Worm (Caenorhabditis elegans): ENCODE measurements around the gene srj-8.
A peak's percentile ranks its signal among the peaks of the same experiment; 100 is the strongest.

Gene srj-8

ce11 chrV:3208940-3209339 lies 38.7 kb upstream of the srj-8 start:
- TF ChIP-seq spr-1 (tag; optimal IDR thresholded peaks at IDR 0.05) (no peak), unc-62 (GFP tag; optimal IDR thresholded peaks at IDR 0.05 in 1 of 2) (peak in 1 of 2 experiments; percentile 82), unc-62 (tag; optimal IDR thresholded peaks at IDR 0.05) (no peak)

DNA sequence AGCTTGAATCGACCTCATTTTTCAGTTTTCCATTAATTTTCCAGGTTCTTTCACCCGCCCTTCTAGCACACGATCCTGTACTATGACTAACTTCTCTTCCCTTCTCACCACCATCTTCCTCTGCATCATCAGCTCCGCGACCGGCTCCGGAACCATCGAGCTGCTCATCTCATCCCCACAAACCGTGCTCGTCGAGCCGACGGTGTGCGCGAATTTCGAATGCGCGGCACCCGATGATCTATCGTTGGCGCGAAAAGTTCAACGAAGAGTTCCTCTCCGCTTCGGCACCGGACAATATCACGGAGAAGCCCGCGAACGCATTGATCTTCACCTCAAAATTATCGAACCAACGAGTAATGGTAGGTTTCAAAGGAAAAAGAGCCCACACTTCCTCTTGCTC lies 37.5 kb upstream of the srj-8 start, which contains the start of gene apx-1:
Gene apx-1, plus strand, starts transcription at position 50 of the 400 bp plus-strand sequence.
- no peak for TF ChIP-seq mxl-3 (GFP tag; optimal IDR thresholded peaks at IDR 0.05)
- peak; percentile 78 for TF ChIP-seq set-16 (GFP tag; IDR thresholded peaks at IDR 0.05)
- peak; percentile 9 for TF ChIP-seq aha-1 (tag)

DNA sequence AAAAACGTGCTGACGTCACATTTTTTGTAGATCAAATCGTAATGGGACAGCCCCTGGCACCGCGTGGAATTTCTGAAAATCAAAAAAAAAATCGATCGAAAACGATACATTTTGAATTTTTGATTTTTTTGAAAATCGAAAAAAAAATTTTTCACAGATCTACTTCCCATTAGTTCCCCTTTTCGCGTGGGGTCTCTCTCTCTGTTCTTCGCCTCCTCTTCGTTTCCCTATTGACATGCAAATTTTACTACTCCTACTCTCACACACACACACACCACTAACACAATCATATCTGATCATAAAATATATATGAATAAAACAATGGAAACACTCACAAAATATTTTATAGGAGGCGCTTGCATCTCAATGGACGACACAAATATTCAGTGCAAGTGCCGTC lies 29.0 kb upstream of the srj-8 start:
- TF ChIP-seq unc-62 (GFP tag; optimal IDR thresholded peaks at IDR 0.05 in 1 of 2): peak in 1 of 2 experiments; percentile 31
- TF ChIP-seq unc-62 (tag; optimal IDR thresholded peaks at IDR 0.05): no peak
- TF ChIP-seq php-3 (GFP tag; IDR thresholded peaks at IDR 0.05): no peak

DNA sequence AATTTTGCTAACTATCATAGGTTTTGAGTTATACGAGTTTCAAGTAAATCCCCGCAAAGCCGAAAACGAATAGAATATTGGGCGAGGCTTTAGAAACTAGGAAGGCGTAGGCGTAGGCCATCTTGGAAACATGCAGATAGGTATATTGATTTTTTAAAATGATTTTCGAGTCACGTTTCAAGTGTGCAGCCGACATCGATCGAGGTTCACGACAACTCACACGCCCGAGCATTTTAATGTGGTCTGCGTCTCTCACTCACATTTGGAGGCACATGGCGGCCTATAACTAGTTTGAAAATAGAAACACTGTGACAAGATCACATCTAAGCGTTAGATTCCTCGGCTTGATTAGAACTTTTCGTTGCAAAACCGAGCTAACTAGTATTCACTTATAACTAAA lies 20.2 kb upstream of the srj-8 start, which contains the start of gene K08D9.2:
Gene K08D9.2, plus strand, starts transcription at position 301 of the 400 bp plus-strand sequence.
- no peak for TF ChIP-seq ama-1 (optimal IDR thresholded peaks at IDR 0.05)
- TF ChIP-seq ztf-11 (tag; optimal IDR thresholded peaks at IDR 0.05): no peak
- TF ChIP-seq ceh-62 (tag; optimal IDR thresholded peaks at IDR 0.05): no peak
- TF ChIP-seq hmg-1.1 (GFP tag; IDR thresholded peaks at IDR 0.05): no peak
- no peak for TF ChIP-seq R02D3.7 (tag; optimal IDR thresholded peaks at IDR 0.05)

- TF ChIP-seq F26F4.8 (GFP tag; conservative IDR thresholded peaks at IDR 0.05) (no peak), nhr-10 (tag; optimal IDR thresholded peaks at IDR 0.05) (no peak), nhr-48 (tag; optimal IDR thresholded peaks at IDR 0.05) (no peak), nhr-42 (GFP tag; IDR thresholded peaks at IDR 0.05) (no peak), ztf-11 (tag; optimal IDR thresholded peaks at IDR 0.05) (no peak), lin-39 (tag; optimal IDR thresholded peaks at IDR 0.05) (no peak), dpl-1 (GFP tag; optimal IDR thresholded peaks at IDR 0.05) (no peak), hmg-1.1 (GFP tag; IDR thresholded peaks at IDR 0.05) (no peak), madf-5 (GFP tag; IDR thresholded peaks at IDR 0.05) (no peak), Y5F2A.4 (GFP tag; optimal IDR thresholded peaks at IDR 0.05) (no peak), hlh-11 (tag; optimal IDR thresholded peaks at IDR 0.05) (no peak), nhr-6 (tag; optimal IDR thresholded peaks at IDR 0.05) (no peak), rbr-2 (tag; optimal IDR thresholded peaks at IDR 0.05) (no peak), arid-1 (GFP tag; conservative IDR thresholded peaks at IDR 0.05) (no peak), T26A8.4 (GFP tag; IDR thresholded peaks at IDR 0.05) (no peak), nhr-237 (tag; optimal IDR thresholded peaks at IDR 0.05) (no peak), ZK546.5 (tag; optimal IDR thresholded peaks at IDR 0.05) (no peak)
Observed at ce11 chrV:3230150-3230549, 17.5 kb upstream of the srj-8 start.

DNA sequence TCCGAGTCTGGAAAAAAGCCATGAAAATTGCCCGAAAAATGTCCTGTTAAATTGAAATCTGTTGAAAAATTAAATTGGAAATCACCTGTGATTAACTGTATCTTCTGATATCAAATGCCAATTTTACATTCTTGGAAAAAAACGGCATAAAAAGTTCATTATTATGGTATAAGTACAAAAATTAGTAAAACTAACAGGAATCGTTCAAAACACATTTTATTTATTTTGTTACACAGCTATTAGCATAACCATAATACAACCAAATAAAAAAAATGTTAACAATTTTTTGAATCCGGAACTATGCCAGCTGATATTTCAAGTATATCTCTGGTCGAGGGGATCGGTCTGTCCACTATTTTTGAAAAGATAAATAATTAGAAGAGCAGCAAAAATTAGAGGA lies 17.0 kb upstream of the srj-8 start, which contains the start of gene K08D9.10:
Gene K08D9.10, plus strand, starts transcription at position 301 of the 400 bp plus-strand sequence.
- TF ChIP-seq unc-130 (GFP tag; optimal IDR thresholded peaks at IDR 0.05) (no peak), php-3 (GFP tag; IDR thresholded peaks at IDR 0.05) (no peak), fkh-10 (GFP tag; optimal IDR thresholded peaks at IDR 0.05) (no peak), ZK546.5 (tag; optimal IDR thresholded peaks at IDR 0.05) (no peak), pqm-1 (tag; optimal IDR thresholded peaks at IDR 0.05) (no peak), aha-1 (tag) (no peak), mxl-2 (GFP tag; conservative IDR thresholded peaks at IDR 0.05) (no peak), dmd-9 (GFP tag; IDR thresholded peaks at IDR 0.05) (no peak), skn-1 (tag; optimal IDR thresholded peaks at IDR 0.05) (no peak), lsy-2 (tag; optimal IDR thresholded peaks at IDR 0.05) (no peak), dmd-6 (GFP tag; IDR thresholded peaks at IDR 0.05) (no peak), nhr-42 (GFP tag; IDR thresholded peaks at IDR 0.05) (no peak), nhr-76 (tag; optimal IDR thresholded peaks at IDR 0.05) (no peak), snpc-4 (tag; optimal IDR thresholded peaks at IDR 0.05) (no peak)
